Worm (Caenorhabditis elegans): ENCODE measurements around the gene pycr-1.

Gene pycr-1

ce11 chrX:12198298-12198697 is 51.7 kb downstream of the pycr-1 start (continued):
- TF ChIP-seq sdz-38 (tag; optimal IDR thresholded peaks at IDR 0.05), result no peak
- no peak for TF ChIP-seq attf-5 (GFP tag; optimal IDR thresholded peaks at IDR 0.05)
- no peak for TF ChIP-seq unc-130 (GFP tag; optimal IDR thresholded peaks at IDR 0.05)
- TF ChIP-seq athp-1 (tag; optimal IDR thresholded peaks at IDR 0.05), result no peak
